Fruit fly (Drosophila melanogaster): ENCODE results near the gene Nlg4.

The Nlg4 gene

dm6 chr3R:20280518-20280981 is 75.9 kb downstream of the Nlg4 start:
- no peak for TF ChIP-seq noc (tag; optimal IDR thresholded peaks at IDR 0.05)

- TF ChIP-seq noc (tag; optimal IDR thresholded peaks at IDR 0.05): no peak
Observed at dm6 chr3R:20282103-20282502, 77.5 kb downstream of the Nlg4 start.

dm6 chr3R:20282769-20283530 is 78.3 kb downstream of the Nlg4 start:
- TF ChIP-seq noc (tag; optimal IDR thresholded peaks at IDR 0.05): no peak

dm6 chr3R:20283531-20284139 is 79.0 kb downstream of the Nlg4 start:
- no peak for TF ChIP-seq noc (tag; optimal IDR thresholded peaks at IDR 0.05)

dm6 chr3R:20284140-20284911 is 79.7 kb downstream of the Nlg4 start:
- TF ChIP-seq noc (tag; optimal IDR thresholded peaks at IDR 0.05): no peak

- no peak for TF ChIP-seq noc (tag; optimal IDR thresholded peaks at IDR 0.05)
Observed at dm6 chr3R:20285678-20286449, 81.3 kb downstream of the Nlg4 start.

dm6 chr3R:20286758-20287157 is 82.1 kb downstream of the Nlg4 start:
- TF ChIP-seq noc (tag; optimal IDR thresholded peaks at IDR 0.05): no peak

dm6 chr3R:20288069-20288468 is 83.5 kb downstream of the Nlg4 start:
- TF ChIP-seq noc (tag; optimal IDR thresholded peaks at IDR 0.05): no peak

- TF ChIP-seq noc (tag; optimal IDR thresholded peaks at IDR 0.05): no peak
Observed at dm6 chr3R:20288564-20288963, 84.0 kb downstream of the Nlg4 start.

- TF ChIP-seq noc (tag; optimal IDR thresholded peaks at IDR 0.05): no peak
Observed at dm6 chr3R:20291106-20291505, 86.5 kb downstream of the Nlg4 start.

dm6 chr3R:20291594-20291993 is 87.0 kb downstream of the Nlg4 start:
- TF ChIP-seq noc (tag; optimal IDR thresholded peaks at IDR 0.05): no peak

- no peak for TF ChIP-seq noc (tag; optimal IDR thresholded peaks at IDR 0.05)
Observed at dm6 chr3R:20292030-20292879, 87.6 kb downstream of the Nlg4 start.

- no peak for TF ChIP-seq noc (tag; optimal IDR thresholded peaks at IDR 0.05)
Observed at dm6 chr3R:20292880-20293491, 88.4 kb downstream of the Nlg4 start.

dm6 chr3R:20293661-20294060 is 89.1 kb downstream of the Nlg4 start:
- TF ChIP-seq noc (tag; optimal IDR thresholded peaks at IDR 0.05): no peak
